Worm (Caenorhabditis elegans): ENCODE measurements around the gene dpy-27.
"Not testable (repeated sequence)": the region's sequence is repeated elsewhere in the genome, so short reads cannot be mapped to it uniquely, and the experiment has no call there.

Gene dpy-27

DNA sequence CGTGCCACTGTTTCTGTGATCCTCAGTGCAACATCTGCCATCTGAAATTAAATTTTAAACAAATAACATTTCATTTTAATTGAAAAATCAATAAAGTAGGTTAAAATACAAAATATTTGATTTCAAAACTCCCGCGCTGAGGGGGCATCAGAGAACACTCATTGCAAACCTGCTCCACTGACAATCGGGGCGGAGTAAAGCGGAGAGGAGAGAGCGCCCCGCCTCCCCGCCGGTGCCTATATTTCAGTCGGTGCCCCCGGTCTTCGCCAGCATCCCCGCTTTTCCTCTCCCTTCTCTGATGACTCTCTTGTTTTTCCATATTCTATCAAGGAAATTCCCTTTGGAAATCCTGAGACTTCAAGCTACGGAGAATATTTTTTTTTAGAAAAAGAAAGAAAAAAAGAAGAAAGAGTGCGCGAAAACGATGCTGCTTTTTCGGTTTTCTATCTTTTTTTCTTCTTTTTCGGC, 43.5 kb upstream of the dpy-27 start, which contains the start of gene brc-1 (continued):
- no peak for TF ChIP-seq peb-1 (tag; optimal IDR thresholded peaks at IDR 0.05)
- TF ChIP-seq nhr-21 (tag; optimal IDR thresholded peaks at IDR 0.05), result peak; percentile 74

DNA sequence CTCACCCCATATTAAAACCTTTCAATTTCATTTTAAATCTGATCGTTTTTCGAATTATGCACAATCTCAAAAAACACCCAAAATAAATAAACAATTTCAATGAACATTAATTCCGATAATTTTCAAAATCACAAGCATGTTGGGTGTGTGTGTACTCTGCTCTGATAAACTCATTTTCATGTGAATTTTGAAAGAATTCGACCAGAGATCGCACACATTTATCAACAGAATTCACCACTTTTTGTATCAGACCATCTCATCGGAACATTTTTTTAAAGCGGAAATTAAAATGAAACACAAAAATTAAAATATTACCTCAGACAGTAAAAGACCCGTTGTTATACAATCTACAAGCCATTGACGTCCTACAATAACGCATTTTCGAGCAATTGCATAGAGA, 38.5 kb upstream of the dpy-27 start:
- peak; percentile 58 for TF ChIP-seq sma-9 (GFP tag; optimal IDR thresholded peaks at IDR 0.05)
- TF ChIP-seq sma-9 (tag; optimal IDR thresholded peaks at IDR 0.05), result not testable (repeated sequence)

DNA sequence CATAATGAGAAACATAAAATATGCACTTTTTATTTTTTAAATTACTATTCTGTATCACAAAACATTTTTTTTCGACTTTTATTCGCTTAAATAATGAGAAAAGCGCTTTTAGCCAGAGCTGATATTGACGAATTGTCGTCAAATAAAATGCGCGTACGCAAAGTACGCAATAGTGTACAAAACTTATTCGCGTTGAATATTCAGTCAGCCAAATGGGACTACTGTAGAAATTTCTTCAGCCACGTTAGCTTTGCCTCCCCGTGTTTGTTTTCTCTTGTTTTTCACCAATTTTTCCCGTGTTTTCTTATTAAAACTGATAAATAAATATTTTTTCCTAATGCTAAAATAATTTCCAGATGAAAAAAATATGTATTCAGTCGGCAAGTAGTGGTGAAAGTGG, 37.5 kb upstream of the dpy-27 start:
- TF ChIP-seq lsy-2 (tag; optimal IDR thresholded peaks at IDR 0.05) (peak; percentile 72 to 95), sma-3 (GFP tag; optimal IDR thresholded peaks at IDR 0.05) (peak; percentile 72), unc-55 (GFP tag; optimal IDR thresholded peaks at IDR 0.05) (peak; percentile 4), F13H6.1 (tag; optimal IDR thresholded peaks at IDR 0.05) (peak; percentile 31)

DNA sequence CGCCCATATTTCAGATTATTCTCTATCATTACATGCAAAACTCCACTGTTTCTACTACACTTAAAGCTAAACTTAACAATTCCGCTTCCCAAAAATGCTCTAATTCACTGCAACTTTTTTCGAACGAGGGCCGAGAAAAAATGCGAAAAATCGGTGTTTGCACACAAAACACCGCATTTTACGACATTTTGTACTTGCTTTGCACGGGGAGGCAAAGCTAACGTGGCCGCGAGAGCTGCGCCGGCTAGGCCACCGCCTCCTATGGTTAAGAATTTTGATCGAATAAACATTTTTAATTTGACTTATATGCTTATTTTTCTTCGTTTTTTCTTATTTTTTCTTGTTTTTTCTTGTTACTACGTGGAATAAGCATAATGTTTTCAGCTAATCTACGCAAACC, 35.4 kb upstream of the dpy-27 start:
- TF ChIP-seq F13H6.1 (tag; optimal IDR thresholded peaks at IDR 0.05) (peak; percentile 7), sma-3 (GFP tag; optimal IDR thresholded peaks at IDR 0.05) (peak; percentile 14), lsy-2 (tag; optimal IDR thresholded peaks at IDR 0.05) (peak; percentile 66 to 87), sma-9 (GFP tag; optimal IDR thresholded peaks at IDR 0.05) (peak; percentile 50), C34F6.9 (tag; optimal IDR thresholded peaks at IDR 0.05) (peak; percentile 27)
- TF ChIP-seq sma-9 (tag; optimal IDR thresholded peaks at IDR 0.05), result not testable (repeated sequence)

DNA sequence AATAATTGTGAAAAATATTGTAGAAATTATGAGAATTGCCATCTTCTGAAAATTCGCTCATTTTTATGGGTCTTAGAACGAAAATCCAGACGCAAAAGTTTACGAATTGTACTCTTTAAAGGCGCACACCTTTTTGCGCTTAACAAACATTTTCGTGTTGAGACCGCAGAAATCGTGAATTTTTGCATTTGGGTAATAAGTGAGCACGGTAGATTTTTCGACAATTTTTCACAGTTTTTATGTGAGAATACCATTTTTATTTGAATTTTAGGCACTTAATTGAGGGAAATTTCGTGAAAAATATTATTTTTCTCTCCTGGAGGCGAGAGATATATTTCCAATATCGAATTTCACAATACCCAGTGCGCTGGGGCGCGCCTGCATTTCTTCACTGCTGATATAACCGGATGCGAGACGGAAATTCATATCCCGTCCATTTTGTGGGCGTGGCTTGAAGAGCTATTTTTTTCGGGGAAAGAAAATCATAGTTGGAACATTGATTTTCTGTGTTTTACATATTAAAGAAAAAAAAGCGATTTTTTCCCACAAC, 32.6 kb upstream of the dpy-27 start, which contains the start of gene cyp-25A4:
Gene cyp-25A4, minus strand, starts transcription at position 51 of the 550 bp plus-strand sequence.
- peak in 1 of 2 experiments; percentile 9 for TF ChIP-seq lsy-2 (tag; optimal IDR thresholded peaks at IDR 0.05)

DNA sequence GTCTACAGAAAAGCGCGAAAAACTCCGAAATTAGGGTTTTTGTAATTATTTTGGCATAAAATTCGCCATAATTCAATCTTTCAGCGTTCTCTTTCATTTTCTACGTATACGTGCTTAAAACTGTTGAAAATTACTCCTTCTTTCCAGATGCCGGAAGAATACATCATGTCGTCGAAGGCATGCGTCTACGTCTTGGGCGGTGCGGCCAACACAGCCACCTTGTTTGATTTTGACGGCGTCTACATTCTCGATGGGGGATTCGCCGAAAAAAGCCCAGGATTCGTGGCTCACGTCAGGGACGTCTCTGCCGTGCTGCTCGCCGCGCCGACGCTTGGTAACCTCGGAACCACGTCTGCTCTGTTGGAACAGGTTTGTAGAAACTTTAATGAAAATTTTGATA, 25.3 kb upstream of the dpy-27 start, which contains the start of gene maph-1.3:
Gene maph-1.3, plus strand, starts transcription at position 148 of the 400 bp plus-strand sequence.
- not testable (repeated sequence) for TF ChIP-seq nhr-10, nhr-12, elt-3 (tag; optimal IDR thresholded peaks at IDR 0.05)

DNA sequence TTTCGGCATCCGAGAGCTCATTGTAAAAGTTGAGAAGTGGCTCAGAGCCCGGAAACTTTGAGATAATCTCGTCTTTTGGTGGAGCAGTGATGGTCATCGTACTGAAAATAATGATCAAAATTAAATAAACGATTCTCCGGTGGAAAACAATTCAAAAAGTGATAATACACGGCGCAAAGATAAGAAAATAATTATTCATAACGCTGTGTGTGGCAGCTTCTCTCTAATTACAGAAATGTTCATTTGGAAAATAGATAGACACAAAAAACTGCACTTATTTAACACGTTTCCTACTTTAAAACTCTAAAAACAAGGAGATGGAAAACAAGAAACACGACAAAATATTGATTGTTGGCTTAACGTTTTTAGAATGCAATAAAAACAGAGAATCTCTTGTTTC, 24.0 kb upstream of the dpy-27 start, which contains the start of gene C36A4.4:
Gene C36A4.4, minus strand, starts transcription at position 101 of the 400 bp plus-strand sequence.
- not testable (repeated sequence) for TF ChIP-seq nhr-6 (tag; optimal IDR thresholded peaks at IDR 0.05); sem-4 (tag; optimal IDR thresholded peaks at IDR 0.05); unc-62 (GFP tag; optimal IDR thresholded peaks at IDR 0.05)

DNA sequence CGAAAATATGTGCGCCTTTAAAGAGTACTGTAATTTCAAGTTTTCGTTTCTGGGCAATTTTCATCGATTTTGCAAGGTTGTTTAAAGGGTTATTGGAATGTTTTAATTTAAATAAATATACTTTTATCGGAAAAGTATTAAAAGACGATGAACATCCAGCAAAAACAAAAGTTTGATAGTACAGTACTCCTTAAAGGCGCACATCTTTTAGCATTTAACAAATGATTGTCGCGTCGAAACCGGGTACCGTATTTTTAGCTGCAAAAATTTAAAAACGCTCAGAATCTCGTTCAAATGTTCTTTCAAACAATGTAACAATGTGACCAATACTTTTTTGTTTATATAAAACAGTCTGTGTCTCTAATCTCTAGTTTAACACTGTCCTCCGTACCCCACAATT, 20.8 kb upstream of the dpy-27 start, which contains the start of gene C36A4.11:
Gene C36A4.11, plus strand, starts transcription at position 301 of the 400 bp plus-strand sequence.
- TF ChIP-seq aly-2, ceh-82, mbf-1 (tag; optimal IDR thresholded peaks at IDR 0.05): not testable (repeated sequence)

DNA sequence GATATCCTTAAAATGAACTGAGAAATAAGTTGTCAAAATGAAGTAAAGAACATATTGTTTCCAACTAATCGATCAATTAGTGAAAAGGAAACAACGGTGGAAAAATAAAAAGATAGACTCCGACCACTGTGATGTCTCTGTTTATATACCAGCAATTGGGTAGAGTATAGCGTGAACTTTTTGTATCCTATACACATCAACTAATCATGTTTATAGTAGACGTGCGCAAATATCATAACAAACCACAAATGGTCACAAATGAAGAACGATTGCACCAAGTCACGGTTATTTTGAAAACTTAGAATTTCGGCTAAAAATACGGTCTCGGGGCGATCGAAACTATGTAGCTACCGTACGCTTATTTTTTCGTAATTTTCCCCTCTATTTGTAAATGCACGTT, 20.2 kb upstream of the dpy-27 start, which contains the start of gene cyp-25A3:
Gene cyp-25A3, minus strand, starts transcription at position 101 of the 400 bp plus-strand sequence.
- TF ChIP-seq nhr-77 (tag; optimal IDR thresholded peaks at IDR 0.05) (no peak), ztf-11 (tag; optimal IDR thresholded peaks at IDR 0.05) (no peak), dmd-4 (tag; optimal IDR thresholded peaks at IDR 0.05) (no peak), nhr-11 (tag; optimal IDR thresholded peaks at IDR 0.05) (no peak), C34F6.9 (tag; optimal IDR thresholded peaks at IDR 0.05) (no peak), unc-39 (tag; optimal IDR thresholded peaks at IDR 0.05) (no peak), lsy-2 (tag; optimal IDR thresholded peaks at IDR 0.05) (no peak), peb-1 (tag; optimal IDR thresholded peaks at IDR 0.05) (no peak), nhr-23 (tag; optimal IDR thresholded peaks at IDR 0.05) (no peak), unc-55 (GFP tag; optimal IDR thresholded peaks at IDR 0.05) (no peak), nhr-25 (tag; optimal IDR thresholded peaks at IDR 0.05) (no peak), mbf-1 (tag; optimal IDR thresholded peaks at IDR 0.05) (no peak)
